Worm (Caenorhabditis elegans) whole organism, midembryonic: ENCODE measurements around the gene F38A1.6.

Experiments
- T22C8.4 ChIP-seq: fragments of 200-800 bp; sonication (Bioruptor generic); IDR thresholded peaks from 2 replicates; pipeline ENCODE4 v1.3.6; 2022; ENCODE audit warnings: missing genetic modification characterization, missing compliant biosample characterization
- cog-1 ChIP-seq: sonication (generic microtip); optimal IDR thresholded peaks from 2 replicates; lab custom pipeline; 2016; ENCODE audit warnings: missing genetic modification characterization, missing compliant biosample characterization
- flt-1 ChIP-seq: fragments of 200-800 bp; sonication (Bioruptor generic); IDR thresholded peaks from 2 replicates; pipeline ENCODE4 v1.3.6; 2022; ENCODE audit warnings: missing genetic modification characterization, missing compliant biosample characterization
- klf-2 ChIP-seq: fragments of 200-800 bp; sonication (Bioruptor generic); conservative IDR thresholded peaks from 2 replicates; pipeline ENCODE4 v1.3.6; 2022; ENCODE audit warnings: missing genetic modification reagents, missing genetic modification characterization, missing compliant biosample characterization
- med-1 ChIP-seq: sonication (generic microtip); optimal IDR thresholded peaks from 2 replicates; lab custom pipeline; 2017; ENCODE audit warnings: missing genetic modification characterization, mild to moderate bottlenecking, missing compliant biosample characterization, antibody characterized with exemption, missing genetic modification reagents; ENCODE audit not compliant: insufficient read depth
- ref-1 ChIP-seq: fragments of 200-800 bp; sonication (Bioruptor generic); conservative IDR thresholded peaks from 2 replicates; pipeline ENCODE4 v1.3.6; 2022; ENCODE audit warnings: missing genetic modification reagents, missing genetic modification characterization, missing compliant biosample characterization
- tab-1 ChIP-seq: fragments of 200-800 bp; sonication (Bioruptor generic); IDR thresholded peaks from 2 replicates; pipeline ENCODE4 v1.3.6; 2022; ENCODE audit warnings: missing genetic modification characterization, missing compliant biosample characterization
- ztf-23 ChIP-seq: fragments of 200-800 bp; sonication (Bioruptor generic); IDR thresholded peaks from 2 replicates; pipeline ENCODE4 v1.3.6; 2022; ENCODE audit warnings: missing genetic modification reagents, missing genetic modification characterization, missing compliant biosample characterization
- ztf-29 ChIP-seq: fragments of 200-800 bp; sonication (Bioruptor generic); IDR thresholded peaks from 2 replicates; pipeline ENCODE4 v1.3.6; 2022; ENCODE audit warnings: missing genetic modification reagents, missing genetic modification characterization, missing compliant biosample characterization

DNA sequence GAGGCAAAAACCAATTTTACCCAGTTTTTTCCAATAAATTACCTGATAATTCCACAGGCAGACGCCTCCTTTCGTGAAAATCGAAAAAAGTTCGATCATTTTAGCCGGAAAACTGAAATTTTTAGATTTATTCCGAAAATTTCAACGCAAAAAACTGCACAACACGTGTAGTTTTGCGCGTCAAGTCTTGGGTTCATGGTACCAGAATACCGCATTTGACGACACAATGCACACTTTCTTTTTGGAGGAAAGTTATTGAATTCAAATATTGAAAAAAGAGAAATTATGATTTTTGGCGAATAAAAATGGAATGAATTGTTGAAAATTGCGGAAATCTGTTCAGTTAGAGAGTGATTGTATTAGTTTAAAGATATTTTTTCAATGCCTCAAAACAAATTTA is 12.0 kb upstream of the F38A1.6 start, which contains the start of gene F38A1.8:
- TF ChIP-seq ztf-23 (GFP tag; lab: Robert Waterston, UW): 0 out of 2 replicates have a peak, but pooled peaks have one; percentile 41
- no peak for TF ChIP-seq klf-2 (GFP tag; lab: Robert Waterston, UW)
- no peak for TF ChIP-seq flt-1 (GFP tag; lab: Robert Waterston, UW)
- TF ChIP-seq tab-1 (GFP tag; lab: Robert Waterston, UW): no peak
- TF ChIP-seq med-1 (GFP tag; lab: Kevin White, UChicago): no peak
- TF ChIP-seq T22C8.4 (GFP tag; lab: Robert Waterston, UW): no peak
- no peak for TF ChIP-seq ref-1 (GFP tag; lab: Robert Waterston, UW)
- no peak for TF ChIP-seq cog-1 (tag; lab: Kevin White, UChicago)
- no peak for TF ChIP-seq ztf-29 (GFP tag; lab: Robert Waterston, UW)
